Fruit fly (Drosophila melanogaster) whole organism, embryonic: Measurements from ENCODE around the gene CG5104.

ENCODE experiments used
- Adf1 ChIP-seq: fragments of 200-800 bp; sonication (Bioruptor generic); IDR thresholded peaks from 2 replicates; pipeline ENCODE4 v1.3.6; 2022; ENCODE audit warnings: missing biosample characterization, missing genetic modification characterization
- B-H1 ChIP-seq: fragments of 200-800 bp; sonication (Bioruptor generic); IDR thresholded peaks from 3 replicates; pipeline ENCODE4 v1.3.6; 2022; ENCODE audit warnings: missing biosample characterization, missing genetic modification characterization
- Bdp1 ChIP-seq: fragments of 200-800 bp; sonication (Bioruptor generic); optimal IDR thresholded peaks from 3 replicates; lab custom pipeline; 2016; ENCODE audit warnings: missing biosample characterization, missing genetic modification characterization
- Bgb ChIP-seq: fragments of 200-800 bp; sonication (Bioruptor generic); IDR thresholded peaks from 2 replicates; pipeline ENCODE4 v1.3.6; 2022; ENCODE audit warnings: missing biosample characterization, missing genetic modification characterization; ENCODE audit not compliant: partially characterized antibody
- CG10959 ChIP-seq: fragments of 200-800 bp; sonication (Bioruptor generic); IDR thresholded peaks from 2 replicates; pipeline ENCODE4 v1.3.6; 2022; ENCODE audit warnings: missing biosample characterization, missing genetic modification characterization
- CG10979 ChIP-seq: fragments of 200-800 bp; sonication (Bioruptor generic); optimal IDR thresholded peaks from 2 replicates; lab custom pipeline; 2018; ENCODE audit warnings: missing biosample characterization, mild to moderate bottlenecking, missing genetic modification characterization, moderate library complexity
- CG11560 ChIP-seq: fragments of 200-800 bp; sonication (Bioruptor generic); IDR thresholded peaks from 3 replicates; pipeline ENCODE4 v1.3.6; 2022; ENCODE audit warnings: missing biosample characterization, missing genetic modification characterization
- CG13775 ChIP-seq: fragments of 200-800 bp; sonication (Bioruptor generic); optimal IDR thresholded peaks from 3 replicates; lab custom pipeline; 2017; ENCODE audit warnings: missing biosample characterization, mild to moderate bottlenecking, missing genetic modification characterization
- CG14860 ChIP-seq: fragments of 200-800 bp; sonication (Bioruptor generic); IDR thresholded peaks from 3 replicates; pipeline ENCODE4 v1.3.6; 2022; ENCODE audit warnings: missing biosample characterization, missing genetic modification characterization; ENCODE audit not compliant: partially characterized antibody
- CG1602 ChIP-seq: fragments of 200-800 bp; sonication (Bioruptor generic); optimal IDR thresholded peaks from 3 replicates; lab custom pipeline; 2016; ENCODE audit warnings: missing biosample characterization, missing genetic modification characterization
- CG17829 ChIP-seq: fragments of 200-800 bp; optimal IDR thresholded peaks from 2 replicates; lab custom pipeline; 2019; ENCODE audit warnings: missing biosample characterization, mild to moderate bottlenecking, missing genetic modification characterization, moderate library complexity
- CG17912 ChIP-seq: fragments of 200-800 bp; sonication (Bioruptor generic); optimal IDR thresholded peaks from 2 replicates; lab custom pipeline; 2018; ENCODE audit warnings: missing biosample characterization, mild to moderate bottlenecking, missing genetic modification characterization
- CG18476 ChIP-seq: fragments of 200-800 bp; sonication (Bioruptor generic); optimal IDR thresholded peaks from 2 replicates; lab custom pipeline; 2016; ENCODE audit warnings: missing biosample characterization, mild to moderate bottlenecking, missing genetic modification characterization
- CG30403 ChIP-seq: fragments of 200-800 bp; sonication (Bioruptor generic); optimal IDR thresholded peaks from 3 replicates; lab custom pipeline; 2016; ENCODE audit warnings: missing biosample characterization, missing genetic modification characterization
- CG34376 ChIP-seq: fragments of 200-800 bp; sonication (Bioruptor generic); optimal IDR thresholded peaks from 2 replicates; lab custom pipeline; 2018; ENCODE audit warnings: missing biosample characterization, mild to moderate bottlenecking, missing genetic modification characterization
- CG4617 ChIP-seq: fragments of 200-800 bp; sonication (Bioruptor generic); optimal IDR thresholded peaks from 3 replicates; lab custom pipeline; 2016; ENCODE audit warnings: missing biosample characterization, missing genetic modification characterization, borderline replicate concordance
- CG9876 ChIP-seq: fragments of 200-800 bp; sonication (Bioruptor generic); optimal IDR thresholded peaks from 2 replicates; lab custom pipeline; 2016; ENCODE audit warnings: missing biosample characterization, missing genetic modification characterization
- Fer2 ChIP-seq: fragments of 200-800 bp; sonication (Bioruptor generic); optimal IDR thresholded peaks from 2 replicates; lab custom pipeline; 2018; ENCODE audit warnings: missing biosample characterization, mild to moderate bottlenecking, missing genetic modification characterization, moderate library complexity
- H2.0 ChIP-seq: fragments of 200-800 bp; sonication (Bioruptor generic); IDR thresholded peaks from 2 replicates; pipeline ENCODE4 v1.3.6; 2022; ENCODE audit warnings: missing biosample characterization, missing genetic modification characterization
- Hr78 ChIP-seq, 2 experiments: fragments of 200-800 bp in 1 of 2; fragments of >200 bp in 1 of 2; sonication (Bioruptor generic) in 1 of 2; optimal IDR thresholded peaks; 2 replicates each; lab custom pipeline; 2017 to 2019; ENCODE audit warnings: missing biosample characterization in 2 of 2, missing genetic modification characterization in 2 of 2, mild to moderate bottlenecking in 1 of 2, moderate library complexity in 1 of 2
- Lhr ChIP-seq: fragments of 200-800 bp; sonication (Bioruptor generic); optimal IDR thresholded peaks from 3 replicates; lab custom pipeline; 2017; ENCODE audit warnings: mild to moderate bottlenecking, missing biosample characterization, missing genetic modification reagents, missing genetic modification characterization
- NC2α ChIP-seq: fragments of 200-800 bp; sonication (Bioruptor generic); optimal IDR thresholded peaks from 2 replicates; lab custom pipeline; 2016; ENCODE audit warnings: missing biosample characterization, missing genetic modification characterization
- Neu2 ChIP-seq: fragments of 200-800 bp; sonication (Bioruptor generic); optimal IDR thresholded peaks from 3 replicates; lab custom pipeline; 2016; ENCODE audit warnings: missing biosample characterization, missing genetic modification characterization, borderline replicate concordance
- Opbp ChIP-seq: fragments of 200-800 bp; sonication (Bioruptor generic); IDR thresholded peaks from 3 replicates; pipeline ENCODE4 v1.3.6; 2022; ENCODE audit warnings: missing biosample characterization, missing genetic modification characterization; ENCODE audit not compliant: partially characterized antibody
- Sin3A ChIP-seq: fragments of >200 bp; optimal IDR thresholded peaks from 2 replicates; lab custom pipeline; 2018
- Taf1 ChIP-seq: fragments of 200-800 bp; sonication (Bioruptor generic); IDR thresholded peaks from 2 replicates; pipeline ENCODE4 v1.3.6; 2022; ENCODE audit warnings: missing biosample characterization, missing genetic modification characterization
- Usf ChIP-seq: fragments of 200-800 bp; sonication (Bioruptor generic); optimal IDR thresholded peaks from 2 replicates; lab custom pipeline; 2017; ENCODE audit warnings: missing genotype, missing biosample characterization, missing genetic modification characterization
- Xbp1 ChIP-seq: fragments of 200-800 bp; sonication (Bioruptor generic); optimal IDR thresholded peaks from 3 replicates; lab custom pipeline; 2016; ENCODE audit warnings: missing biosample characterization, mild to moderate bottlenecking, missing genetic modification characterization
- Xrp1 ChIP-seq: fragments of 200-800 bp; sonication (Bioruptor generic); IDR thresholded peaks from 2 replicates; pipeline ENCODE4 v1.3.6; 2022; ENCODE audit warnings: missing biosample characterization, missing genetic modification characterization
- abd-A ChIP-seq: fragments of 200-800 bp; sonication (Bioruptor generic); optimal IDR thresholded peaks from 3 replicates; lab custom pipeline; 2019; ENCODE audit warnings: missing biosample characterization, mild to moderate bottlenecking, missing genetic modification characterization, moderate library complexity
- ase ChIP-seq: fragments of 200-800 bp; sonication (Bioruptor generic); IDR thresholded peaks from 3 replicates; pipeline ENCODE4 v1.3.6; 2022; ENCODE audit warnings: missing biosample characterization, missing genetic modification characterization
- cad ChIP-seq: fragments of >200 bp; optimal IDR thresholded peaks from 2 replicates; lab custom pipeline; 2017; ENCODE audit warnings: missing biosample characterization, missing genetic modification characterization
- cato ChIP-seq: fragments of 200-800 bp; sonication (Bioruptor generic); optimal IDR thresholded peaks from 2 replicates; lab custom pipeline; 2016; ENCODE audit warnings: missing biosample characterization, missing genetic modification characterization, borderline replicate concordance
- cg ChIP-seq: fragments of 200-800 bp; sonication (Bioruptor generic); optimal IDR thresholded peaks from 3 replicates; lab custom pipeline; 2019; ENCODE audit warnings: missing biosample characterization, mild to moderate bottlenecking, missing genetic modification characterization, moderate library complexity
- crol ChIP-seq: fragments of 200-800 bp; sonication (Bioruptor generic); IDR thresholded peaks from 2 replicates; pipeline ENCODE4 v1.3.6; 2022; ENCODE audit warnings: missing biosample characterization, missing genetic modification characterization
- dati ChIP-seq: fragments of 200-800 bp; sonication (Bioruptor generic); IDR thresholded peaks from 2 replicates; pipeline ENCODE4 v1.3.6; 2022; ENCODE audit warnings: missing biosample characterization, missing genetic modification characterization
- en ChIP-seq: fragments of 200-800 bp; sonication (Bioruptor generic); optimal IDR thresholded peaks from 2 replicates; lab custom pipeline; 2016; ENCODE audit warnings: missing biosample characterization, missing genetic modification characterization
- ham ChIP-seq: fragments of 200-800 bp; sonication (Bioruptor generic); IDR thresholded peaks from 2 replicates; pipeline ENCODE4 v1.3.6; 2022; ENCODE audit warnings: missing biosample characterization, missing genetic modification characterization
- hbn ChIP-seq: fragments of 200-800 bp; sonication (Bioruptor generic); IDR thresholded peaks from 2 replicates; pipeline ENCODE4 v1.3.6; 2022; ENCODE audit warnings: missing biosample characterization, missing genetic modification characterization; ENCODE audit not compliant: partially characterized antibody
- kah ChIP-seq: fragments of 200-800 bp; sonication (Bioruptor generic); optimal IDR thresholded peaks from 2 replicates; lab custom pipeline; 2018; ENCODE audit warnings: missing biosample characterization, mild to moderate bottlenecking, missing genetic modification characterization
- lmd ChIP-seq: fragments of 200-800 bp; sonication (Bioruptor generic); IDR thresholded peaks from 2 replicates; pipeline ENCODE4 v1.3.6; 2022; ENCODE audit warnings: missing biosample characterization, missing genetic modification characterization
- luna ChIP-seq: fragments of 200-800 bp; sonication (Bioruptor generic); optimal IDR thresholded peaks from 2 replicates; lab custom pipeline; 2016; ENCODE audit warnings: missing biosample characterization, missing genetic modification characterization
- p53 ChIP-seq: fragments of 200-800 bp; sonication (Bioruptor generic); optimal IDR thresholded peaks from 2 replicates; lab custom pipeline; 2016; ENCODE audit warnings: missing biosample characterization, missing genetic modification characterization
- pfk ChIP-seq: fragments of 200-800 bp; sonication (Bioruptor generic); optimal IDR thresholded peaks from 2 replicates; lab custom pipeline; 2018; ENCODE audit warnings: missing biosample characterization, mild to moderate bottlenecking, missing genetic modification characterization, moderate library complexity
- psq ChIP-seq: fragments of 200-800 bp; sonication (Bioruptor generic); optimal IDR thresholded peaks from 2 replicates; lab custom pipeline; 2017; ENCODE audit warnings: missing biosample characterization, missing genetic modification characterization
- ranshi ChIP-seq: fragments of 200-800 bp; sonication (Bioruptor generic); IDR thresholded peaks from 2 replicates; pipeline ENCODE4 v1.3.6; 2022; ENCODE audit warnings: missing biosample characterization, missing genetic modification characterization
- sqz ChIP-seq: fragments of 200-800 bp; sonication (Bioruptor generic); optimal IDR thresholded peaks from 3 replicates; lab custom pipeline; 2018; ENCODE audit warnings: missing biosample characterization, mild to moderate bottlenecking, missing genetic modification characterization
- trh ChIP-seq: fragments of 200-800 bp; sonication (Bioruptor generic); optimal IDR thresholded peaks from 2 replicates; lab custom pipeline; 2016; ENCODE audit warnings: missing biosample characterization, missing genetic modification characterization
- yki ChIP-seq: fragments of >200 bp; optimal IDR thresholded peaks from 3 replicates; lab custom pipeline; 2018
- zen ChIP-seq: fragments of 200-800 bp; sonication (Bioruptor generic); optimal IDR thresholded peaks from 3 replicates; lab custom pipeline; 2018; ENCODE audit warnings: missing biosample characterization, mild to moderate bottlenecking, missing genetic modification characterization, moderate library complexity

The CG5104 gene

dm6 chr3L:20508136-20508635, 12.6 kb upstream of the CG5104 start (continued):
- TF ChIP-seq CG4617 (GFP tag; lab: Kevin White, UChicago) (peak; percentile 59), Taf1 (GFP tag; lab: Robert Waterston, UW) (peak; percentile 96), Xbp1 (GFP tag; lab: Kevin White, UChicago) (peak; percentile 93), trh (GFP tag; lab: Kevin White, UChicago) (peak; percentile 84), Fer2 (tag; lab: Kevin White, UChicago) (peak; percentile 93), Lhr (GFP tag; lab: Kevin White, UChicago) (peak; percentile 37), pfk (GFP tag; lab: Kevin White, UChicago) (peak; percentile 38), CG30403 (GFP tag; lab: Kevin White, UChicago) (peak; percentile 95), cg (no peak), CG11560 (tag; lab: Robert Waterston, UW) (peak; percentile 88), cad (GFP tag; lab: Kevin White, UChicago) (no peak), cato (GFP tag; lab: Kevin White, UChicago) (peak; percentile 79), Neu2 (GFP tag; lab: Kevin White, UChicago) (peak; percentile 64), crol (GFP tag; lab: Robert Waterston, UW) (no peak; the same call in 1 of the 2 replicates), CG17829 (tag; lab: Kevin White, UChicago) (peak; percentile 90), H2.0 (GFP tag; lab: Robert Waterston, UW) (peak; percentile 90), CG10959 (GFP tag; lab: Robert Waterston, UW) (peak; percentile 83), Bdp1 (peak; percentile 78), CG17912 (GFP tag; lab: Kevin White, UChicago) (peak; percentile 20), NC2α (peak; percentile 81), CG13775 (GFP tag; lab: Kevin White, UChicago) (peak; percentile 89), kah (GFP tag; lab: Kevin White, UChicago) (peak; percentile 63), luna (GFP tag; lab: Kevin White, UChicago) (peak; percentile 92), lmd (GFP tag; lab: Robert Waterston, UW) (peak; percentile 96), abd-A (tag; lab: Kevin White, UChicago) (peak; percentile 86), CG34376 (GFP tag; lab: Kevin White, UChicago) (peak; percentile 96), zen (peak; percentile 83), CG10979 (tag; lab: Kevin White, UChicago) (peak; percentile 88), B-H1 (peak; percentile 84), psq (GFP tag; lab: Kevin White, UChicago) (peak; percentile 57), ham (GFP tag; lab: Robert Waterston, UW) (peak; percentile 79; the same call in 1 of the 2 replicates), en (peak; percentile 67), ranshi (peak; percentile 91; the same call in 1 of the 2 replicates), hbn (peak; percentile 42; the same call in 1 of the 2 replicates), Sin3A (lab: Kevin White, UChicago) (no peak), Adf1 (peak; percentile 82), Xrp1 (GFP tag; lab: Robert Waterston, UW) (peak; percentile 94), CG9876 (GFP tag; lab: Kevin White, UChicago) (peak; percentile 87), Bgb (peak; percentile 65), CG1602 (GFP tag; lab: Kevin White, UChicago) (peak; percentile 89), ase (peak; percentile 84; the same call in 2 of the 3 replicates), yki (lab: Kevin White, UChicago) (no peak), sqz (peak; percentile 65), p53 (GFP tag; lab: Kevin White, UChicago) (peak; percentile 80), Opbp (GFP tag; lab: Robert Waterston, UW) (peak; percentile 69; the same call in 2 of the 3 replicates), Usf (GFP tag; lab: Kevin White, UChicago) (peak; percentile 94), CG18476 (GFP tag; lab: Kevin White, UChicago) (peak; percentile 93), CG14860 (GFP tag; lab: Robert Waterston, UW) (no peak; the same call in 2 of the 3 replicates), Hr78 (GFP tag; optimal IDR thresholded peaks at IDR 0.05; lab: Kevin White, UChicago) (peak in 1 of 2 experiments; percentile 58), dati (GFP tag; lab: Robert Waterston, UW) (peak; percentile 34; the same call in 1 of the 2 replicates)
